Worm (Caenorhabditis elegans) whole organism, young adult: ENCODE data around the gene Y37E11AM.4.

Experiments used
- B0261.1 ChIP-seq: sonication (generic microtip); optimal IDR thresholded peaks from 2 replicates; lab custom pipeline; 2016; ENCODE audit warnings: mild to moderate bottlenecking, missing genetic modification characterization, moderate library complexity, missing compliant biosample characterization
- B0336.3 ChIP-seq: fragments of 200-800 bp; sonication (Bioruptor generic); IDR thresholded peaks from 2 replicates; pipeline ENCODE4 v1.3.6; 2022; ENCODE audit warnings: missing genetic modification characterization, missing compliant biosample characterization
- C06A6.2 ChIP-seq: fragments of 200-800 bp; sonication (Bioruptor generic); conservative IDR thresholded peaks from 2 replicates; pipeline ENCODE4 v1.3.6; 2022; ENCODE audit warnings: missing genetic modification characterization, missing compliant biosample characterization
- F22D6.2 ChIP-seq: sonication (generic microtip); optimal IDR thresholded peaks from 2 replicates; lab custom pipeline; 2016; ENCODE audit warnings: mild to moderate bottlenecking, missing genetic modification characterization, missing compliant biosample characterization
- F33H1.4 ChIP-seq: fragments of 200-800 bp; sonication (Bioruptor generic); IDR thresholded peaks from 2 replicates; pipeline ENCODE4 v1.3.6; 2022; ENCODE audit warnings: missing genetic modification reagents, missing genetic modification characterization, missing compliant biosample characterization
- F39B2.1 ChIP-seq: fragments of 200-800 bp; sonication (Bioruptor generic); IDR thresholded peaks from 2 replicates; pipeline ENCODE4 v1.3.6; 2022; ENCODE audit warnings: missing genetic modification reagents, missing genetic modification characterization, missing compliant biosample characterization
- F55B11.4 ChIP-seq: sonication (generic microtip); optimal IDR thresholded peaks from 2 replicates; lab custom pipeline; 2016; ENCODE audit warnings: missing compliant biosample characterization, missing genetic modification characterization, borderline replicate concordance; ENCODE audit not compliant: insufficient read depth
- F57C9.4 ChIP-seq: sonication (generic microtip); optimal IDR thresholded peaks from 2 replicates; lab custom pipeline; 2017; ENCODE audit warnings: mild to moderate bottlenecking, missing genetic modification characterization, missing compliant biosample characterization
- T07F8.4 ChIP-seq: sonication (generic microtip); optimal IDR thresholded peaks from 2 replicates; lab custom pipeline; 2016; ENCODE audit warnings: mild to moderate bottlenecking, missing genetic modification characterization, moderate library complexity, missing compliant biosample characterization
- Y53G8AR.9 ChIP-seq: fragments of 200-800 bp; sonication (Bioruptor generic); conservative IDR thresholded peaks from 2 replicates; pipeline ENCODE4 v1.3.6; 2022; ENCODE audit warnings: missing genetic modification reagents, missing genetic modification characterization, missing compliant biosample characterization
- Y56A3A.18 ChIP-seq: fragments of 200-800 bp; sonication (Bioruptor generic); IDR thresholded peaks from 2 replicates; pipeline ENCODE4 v1.3.6; 2022; ENCODE audit warnings: missing genetic modification reagents, missing genetic modification characterization, missing compliant biosample characterization
- Y67H2A.10 ChIP-seq: fragments of 200-800 bp; sonication (Bioruptor generic); conservative IDR thresholded peaks from 2 replicates; pipeline ENCODE4 v1.3.6; 2022; ENCODE audit warnings: missing genetic modification reagents, missing genetic modification characterization, missing compliant biosample characterization
- Y95B8A.8 ChIP-seq: fragments of 200-800 bp; sonication (Bioruptor generic); IDR thresholded peaks from 2 replicates; pipeline ENCODE4 v1.3.6; 2022; ENCODE audit warnings: missing genetic modification reagents, missing genetic modification characterization, missing compliant biosample characterization
- ZK185.1 ChIP-seq: sonication (generic microtip); optimal IDR thresholded peaks from 2 replicates; lab custom pipeline; 2016; ENCODE audit warnings: mild to moderate bottlenecking, missing genetic modification characterization, missing compliant biosample characterization; ENCODE audit not compliant: poor library complexity, severe bottlenecking
- ama-1 ChIP-seq, 3 experiments: fragments of 150-350 bp in 1 of 3; sonication (generic microtip) in 2 of 3; optimal IDR thresholded peaks; 2 replicates each; lab custom pipeline; 2014 to 2018; ENCODE audit warnings: missing biosample characterization in 2 of 3, missing genetic modification characterization in 2 of 3, missing genetic modification reagents in 2 of 3
- aptf-3 ChIP-seq: fragments of 200-800 bp; sonication (Bioruptor generic); IDR thresholded peaks from 2 replicates; pipeline ENCODE4 v1.3.6; 2022; ENCODE audit warnings: missing genetic modification characterization, missing compliant biosample characterization
- attf-6 ChIP-seq: fragments of 200-800 bp; sonication (Bioruptor generic); IDR thresholded peaks from 2 replicates; pipeline ENCODE4 v1.3.6; 2022; ENCODE audit warnings: missing genetic modification reagents, missing genetic modification characterization, missing compliant biosample characterization
- cebp-1 ChIP-seq, 2 experiments: fragments of 200-800 bp in 1 of 2; sonication (Bioruptor generic) in 1 of 2; sonication (generic microtip) in 1 of 2; IDR thresholded peaks in 1 of 2; optimal IDR thresholded peaks in 1 of 2; 2 replicates each; pipeline versions ENCODE4 v1.3.6 to Lab custom; 2017 to 2022; ENCODE audit warnings: missing compliant biosample characterization in 2 of 2, missing genetic modification characterization in 2 of 2, mild to moderate bottlenecking in 1 of 2, missing genetic modification reagents in 1 of 2, moderate library complexity in 1 of 2
- ceh-27 ChIP-seq: fragments of 200-800 bp; sonication (Bioruptor generic); optimal IDR thresholded peaks from 2 replicates; lab custom pipeline; 2018; ENCODE audit warnings: mild to moderate bottlenecking, missing genetic modification characterization, moderate library complexity, missing compliant biosample characterization
- ceh-79 ChIP-seq: sonication (generic microtip); optimal IDR thresholded peaks from 2 replicates; lab custom pipeline; 2017; ENCODE audit warnings: mild to moderate bottlenecking, missing genetic modification characterization, missing compliant biosample characterization
- dpff-1 ChIP-seq: sonication (generic microtip); optimal IDR thresholded peaks from 2 replicates; lab custom pipeline; 2017; ENCODE audit warnings: mild to moderate bottlenecking, missing genetic modification characterization, missing compliant biosample characterization
- egl-44 ChIP-seq: fragments of 200-800 bp; sonication (Bioruptor generic); IDR thresholded peaks from 2 replicates; pipeline ENCODE4 v1.3.6; 2022; ENCODE audit warnings: missing genetic modification reagents, missing genetic modification characterization, missing compliant biosample characterization
- gei-17 ChIP-seq: fragments of 200-800 bp; sonication (Bioruptor generic); optimal IDR thresholded peaks from 2 replicates; lab custom pipeline; 2018; ENCODE audit warnings: mild to moderate bottlenecking, missing genetic modification characterization, missing compliant biosample characterization
- hlh-12 ChIP-seq: sonication (generic microtip); optimal IDR thresholded peaks from 2 replicates; lab custom pipeline; 2016; ENCODE audit warnings: missing genetic modification characterization, missing compliant biosample characterization
- hlh-26 ChIP-seq: fragments of 200-800 bp; sonication (Bioruptor generic); conservative IDR thresholded peaks from 2 replicates; pipeline ENCODE4 v1.3.6; 2022; ENCODE audit warnings: missing genetic modification reagents, missing genetic modification characterization, missing compliant biosample characterization
- hmg-1.2 ChIP-seq: fragments of 200-800 bp; sonication (Bioruptor generic); IDR thresholded peaks from 2 replicates; pipeline ENCODE4 v1.3.6; 2022; ENCODE audit warnings: missing genetic modification reagents, missing genetic modification characterization, missing compliant biosample characterization
- let-526 ChIP-seq: fragments of 200-800 bp; sonication (Bioruptor generic); IDR thresholded peaks from 2 replicates; pipeline ENCODE4 v1.3.6; 2022; ENCODE audit warnings: missing genetic modification reagents, missing genetic modification characterization, missing compliant biosample characterization
- let-607 ChIP-seq, 2 experiments: fragments of 200-800 bp in 1 of 2; sonication (Bioruptor generic) in 1 of 2; sonication (generic microtip) in 1 of 2; optimal IDR thresholded peaks; 2 replicates each; lab custom pipeline; 2016 to 2018; ENCODE audit warnings: mild to moderate bottlenecking in 2 of 2, missing compliant biosample characterization in 2 of 2, missing genetic modification characterization in 2 of 2, moderate library complexity in 2 of 2, missing genotype in 1 of 2
- lin-26 ChIP-seq: fragments of 200-800 bp; sonication (Bioruptor generic); IDR thresholded peaks from 2 replicates; pipeline ENCODE4 v1.3.6; 2022; ENCODE audit warnings: missing genetic modification reagents, missing genetic modification characterization, missing compliant biosample characterization
- lin-35 ChIP-seq, 3 experiments: fragments of 150-350 bp in 2 of 3; sonication (generic microtip) in 1 of 3; optimal IDR thresholded peaks; 2 replicates each; lab custom pipeline; 2014 to 2018; ENCODE audit warnings: missing biosample characterization in 3 of 3, missing genetic modification characterization in 3 of 3, missing genetic modification reagents in 3 of 3
- lir-1 ChIP-seq: fragments of 200-800 bp; sonication (Bioruptor generic); conservative IDR thresholded peaks from 2 replicates; pipeline ENCODE4 v1.3.6; 2022; ENCODE audit warnings: missing genetic modification reagents, missing genetic modification characterization, missing compliant biosample characterization
- mcd-1 ChIP-seq: fragments of 200-800 bp; sonication (Bioruptor generic); IDR thresholded peaks from 2 replicates; pipeline ENCODE4 v1.3.6; 2022; ENCODE audit warnings: missing genetic modification reagents, missing genetic modification characterization, missing compliant biosample characterization
- mel-28 ChIP-seq: sonication (generic microtip); optimal IDR thresholded peaks from 2 replicates; lab custom pipeline; 2016; ENCODE audit warnings: borderline replicate concordance, mild to moderate bottlenecking, missing genetic modification characterization, missing compliant biosample characterization
- nhr-179 ChIP-seq: sonication (generic microtip); optimal IDR thresholded peaks from 2 replicates; lab custom pipeline; 2016; ENCODE audit warnings: mild to moderate bottlenecking, missing genetic modification characterization, missing compliant biosample characterization
- nhr-27 ChIP-seq: fragments of 200-800 bp; sonication (Bioruptor generic); optimal IDR thresholded peaks from 2 replicates; lab custom pipeline; 2018; ENCODE audit warnings: mild to moderate bottlenecking, missing genetic modification characterization, moderate library complexity, missing compliant biosample characterization
- nhr-80 ChIP-seq: sonication (generic microtip); optimal IDR thresholded peaks from 2 replicates; lab custom pipeline; 2016; ENCODE audit warnings: missing genetic modification characterization, missing compliant biosample characterization
- nhr-90 ChIP-seq: sonication (generic microtip); optimal IDR thresholded peaks from 2 replicates; lab custom pipeline; 2016; ENCODE audit warnings: missing genotype, mild to moderate bottlenecking, missing genetic modification characterization, missing compliant biosample characterization
- rcor-1 ChIP-seq: fragments of 200-800 bp; sonication (Bioruptor generic); IDR thresholded peaks from 2 replicates; pipeline ENCODE4 v1.3.6; 2022; ENCODE audit warnings: missing genetic modification reagents, missing genetic modification characterization, missing compliant biosample characterization
- rec-8 ChIP-seq, 2 experiments: sonication (generic microtip); optimal IDR thresholded peaks; 2 replicates each; lab custom pipeline; 2016; ENCODE audit warnings: mild to moderate bottlenecking in 2 of 2, missing genetic modification characterization in 2 of 2, missing genetic modification reagents in 2 of 2, missing genotype in 2 of 2, missing biosample characterization in 1 of 2, missing compliant biosample characterization in 1 of 2, moderate library complexity in 1 of 2
- sea-2 ChIP-seq: fragments of 200-800 bp; sonication (Bioruptor generic); IDR thresholded peaks from 2 replicates; pipeline ENCODE4 v1.3.6; 2022; ENCODE audit warnings: missing genetic modification characterization, missing compliant biosample characterization
- snpc-1.1 ChIP-seq: sonication (generic microtip); optimal IDR thresholded peaks from 2 replicates; lab custom pipeline; 2017; ENCODE audit warnings: missing genetic modification characterization, mild to moderate bottlenecking, missing compliant biosample characterization, antibody characterized with exemption, moderate library complexity, missing genotype, missing genetic modification reagents; ENCODE audit not compliant: insufficient read depth
- snpc-1.3 ChIP-seq: sonication (generic microtip); optimal IDR thresholded peaks from 2 replicates; lab custom pipeline; 2017; ENCODE audit warnings: missing genetic modification characterization, mild to moderate bottlenecking, missing compliant biosample characterization, antibody characterized with exemption, moderate library complexity, missing genotype, missing genetic modification reagents; ENCODE audit not compliant: insufficient read depth
- snpc-3.4 ChIP-seq: sonication (generic microtip); optimal IDR thresholded peaks from 2 replicates; lab custom pipeline; 2017; ENCODE audit warnings: missing genetic modification characterization, mild to moderate bottlenecking, missing compliant biosample characterization, antibody characterized with exemption, moderate library complexity, missing genotype, missing genetic modification reagents
- xnd-1 ChIP-seq: sonication (generic microtip); optimal IDR thresholded peaks from 2 replicates; lab custom pipeline; 2016; ENCODE audit warnings: missing genotype, missing genetic modification reagents, missing genetic modification characterization, missing compliant biosample characterization
- zfh-2 ChIP-seq: fragments of 200-800 bp; sonication (Bioruptor generic); conservative IDR thresholded peaks from 2 replicates; pipeline ENCODE4 v1.3.6; 2022; ENCODE audit warnings: missing genetic modification reagents, missing genetic modification characterization, missing compliant biosample characterization
- zim-3 ChIP-seq: sonication (generic microtip); optimal IDR thresholded peaks from 2 replicates; lab custom pipeline; 2017; ENCODE audit warnings: mild to moderate bottlenecking, missing genetic modification characterization, moderate library complexity, missing compliant biosample characterization
- ztf-26 ChIP-seq: sonication (generic microtip); optimal IDR thresholded peaks from 2 replicates; lab custom pipeline; 2017; ENCODE audit warnings: missing genetic modification characterization, missing compliant biosample characterization

Y37E11AM.4 gene

DNA sequence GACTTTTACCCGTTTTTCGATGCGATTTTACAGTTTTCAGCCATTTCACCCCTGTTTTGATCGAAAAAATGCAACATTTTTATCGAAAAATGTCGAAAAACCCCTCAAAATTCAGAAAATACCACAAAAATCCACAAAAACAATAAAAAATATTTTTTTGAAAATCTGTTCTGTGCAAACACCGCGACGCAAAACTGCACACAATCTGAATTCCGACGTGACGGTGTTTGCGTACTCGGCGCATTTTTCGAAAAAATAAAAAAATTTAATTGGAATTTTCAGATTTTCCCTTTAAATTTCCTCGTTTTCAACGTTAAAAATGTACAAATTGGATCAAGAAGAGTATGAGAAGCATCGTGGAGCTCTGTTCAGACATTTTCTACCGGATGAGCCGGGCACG, 3.3 kb upstream of the Y37E11AM.4 start, which contains the start of gene smgl-2 (continued):
- TF ChIP-seq egl-44, result no peak
- TF ChIP-seq dpff-1, result no peak
- no peak for TF ChIP-seq gei-17 (GFP tag; lab: Kevin White, UChicago)
- no peak for TF ChIP-seq hlh-26 (GFP tag; lab: Robert Waterston, UW)
- no peak for TF ChIP-seq hlh-12
- TF ChIP-seq nhr-27 (tag; lab: Kevin White, UChicago), result no peak
- no peak for TF ChIP-seq T07F8.4 (tag; lab: Kevin White, UChicago)
- peak; percentile 56 for TF ChIP-seq snpc-3.4 (tag; lab: Kevin White, UChicago)
- no peak for TF ChIP-seq attf-6 (GFP tag; lab: Robert Waterston, UW)
- TF ChIP-seq ztf-26 (tag; lab: Kevin White, UChicago), result no peak
- no peak for TF ChIP-seq nhr-90 (tag; lab: Kevin White, UChicago)
- TF ChIP-seq ama-1 (optimal IDR thresholded peaks at IDR 0.05; lab: Kevin White, UChicago), result no peak
- TF ChIP-seq ama-1 (GFP tag; optimal IDR thresholded peaks at IDR 0.05; lab: Kevin White, UChicago), result no peak
- no peak for TF ChIP-seq snpc-1.1 (tag; lab: Kevin White, UChicago)
- TF ChIP-seq let-607 (tag; optimal IDR thresholded peaks at IDR 0.05; lab: Kevin White, UChicago), result no peak
- TF ChIP-seq F55B11.4 (tag; lab: Kevin White, UChicago), result no peak
- TF ChIP-seq cebp-1 (GFP tag; IDR thresholded peaks at IDR 0.05; lab: Robert Waterston, UW), result no peak
- TF ChIP-seq cebp-1 (tag; optimal IDR thresholded peaks at IDR 0.05; lab: Kevin White, UChicago), result peak; percentile 37
- TF ChIP-seq rcor-1 (GFP tag; lab: Robert Waterston, UW), result 0 out of 2 replicates have a peak, but pooled peaks have one; percentile 28
- TF ChIP-seq B0336.3, result no peak
- TF ChIP-seq mcd-1, result peak; percentile 75
- no peak for TF ChIP-seq xnd-1
- no peak for TF ChIP-seq rec-8 (tag; optimal IDR thresholded peaks at IDR 0.05; lab: Kevin White, UChicago)
- TF ChIP-seq ZK185.1 (tag; lab: Kevin White, UChicago), result no peak
- no peak for TF ChIP-seq nhr-80 (tag; lab: Kevin White, UChicago)
- TF ChIP-seq zfh-2, result no peak
- no peak for TF ChIP-seq F57C9.4 (tag; lab: Kevin White, UChicago)
- TF ChIP-seq F39B2.1, result no peak
- peak; percentile 18 for TF ChIP-seq snpc-1.3 (tag; lab: Kevin White, UChicago)
- no peak for TF ChIP-seq lir-1 (GFP tag; lab: Robert Waterston, UW)
- TF ChIP-seq hmg-1.2 (GFP tag; lab: Robert Waterston, UW), result no peak
- no peak for TF ChIP-seq zim-3 (tag; lab: Kevin White, UChicago)
- no peak for TF ChIP-seq aptf-3 (GFP tag; lab: Robert Waterston, UW)
- no peak for TF ChIP-seq nhr-179 (tag; lab: Kevin White, UChicago)
- TF ChIP-seq B0261.1 (tag; lab: Kevin White, UChicago), result no peak
- TF ChIP-seq mel-28, result no peak
- TF ChIP-seq Y95B8A.8 (GFP tag; lab: Robert Waterston, UW), result no peak
- no peak for TF ChIP-seq C06A6.2
- TF ChIP-seq Y67H2A.10 (GFP tag; lab: Robert Waterston, UW), result no peak
- TF ChIP-seq Y53G8AR.9, result no peak
- no peak for TF ChIP-seq Y56A3A.18 (GFP tag; lab: Robert Waterston, UW)
- TF ChIP-seq sea-2, result no peak
- no peak for TF ChIP-seq F22D6.2 (tag; lab: Kevin White, UChicago)
- no peak for TF ChIP-seq ceh-27 (GFP tag; lab: Kevin White, UChicago)
- TF ChIP-seq ceh-79, result no peak
- peak in 1 of 3 experiments; percentile 76 for TF ChIP-seq lin-35 (GFP tag; optimal IDR thresholded peaks at IDR 0.05; lab: Kevin White, UChicago)
- TF ChIP-seq let-526 (GFP tag; lab: Robert Waterston, UW), result no peak
- peak; percentile 37; the same call in 1 of the 2 replicates for TF ChIP-seq F33H1.4 (GFP tag; lab: Robert Waterston, UW)
- no peak for TF ChIP-seq lin-26 (GFP tag; lab: Robert Waterston, UW)
